Worm (Caenorhabditis elegans): ENCODE data around the gene slfl-4.

DNA sequence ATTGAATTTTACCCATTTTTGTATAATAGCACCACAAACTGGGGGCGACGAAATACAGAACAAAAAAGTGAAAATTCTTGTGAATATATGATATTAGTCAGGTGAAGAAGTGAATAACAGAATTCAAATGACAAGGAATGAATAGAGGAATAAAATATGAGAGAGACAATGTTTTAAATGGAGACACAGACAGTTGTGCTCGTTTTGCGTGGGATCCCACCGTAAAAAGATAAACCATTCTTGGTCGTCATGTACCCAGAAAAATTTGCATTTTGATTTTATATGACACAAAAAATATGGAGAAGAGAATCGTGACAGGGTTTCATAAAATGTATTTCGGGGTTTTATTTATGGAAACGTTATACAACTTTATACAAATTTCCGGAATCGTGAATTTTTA is 3.4 kb downstream of the slfl-4 start, which contains the start of gene F36H12.17:
- TF ChIP-seq flt-1 (GFP tag; IDR thresholded peaks at IDR 0.05) (no peak), klf-2 (GFP tag; conservative IDR thresholded peaks at IDR 0.05) (no peak), med-1 (GFP tag; optimal IDR thresholded peaks at IDR 0.05; ENCODE audit: insufficient read depth) (no peak), tab-1 (GFP tag; IDR thresholded peaks at IDR 0.05) (no peak), cog-1 (tag; optimal IDR thresholded peaks at IDR 0.05) (no peak), T22C8.4 (GFP tag; IDR thresholded peaks at IDR 0.05) (no peak), ztf-29 (GFP tag; IDR thresholded peaks at IDR 0.05) (no peak), ref-1 (GFP tag; conservative IDR thresholded peaks at IDR 0.05) (no peak), ztf-23 (GFP tag; IDR thresholded peaks at IDR 0.05) (no peak)
